Fruit fly (Drosophila melanogaster) whole organism, prepupa: Measurements from ENCODE around the gene Mcm3.

Experiments used
- Blimp-1 ChIP-seq: fragments of 200-800 bp; sonication (Bioruptor generic); optimal IDR thresholded peaks from 3 replicates; lab custom pipeline; 2017; ENCODE audit warnings: missing biosample characterization, missing genetic modification characterization, mild to moderate bottlenecking, moderate library complexity, missing genetic modification reagents
- CG11762 ChIP-seq: fragments of 200-800 bp; sonication (Bioruptor generic); optimal IDR thresholded peaks from 3 replicates; lab custom pipeline; 2016; ENCODE audit warnings: missing biosample characterization, missing genetic modification characterization; ENCODE audit not compliant: insufficient read depth
- CG15336 ChIP-seq: fragments of 200-800 bp; sonication (Bioruptor generic); IDR thresholded peaks from 2 replicates; pipeline ENCODE4 v1.3.6; 2022; ENCODE audit warnings: missing biosample characterization, missing genetic modification characterization
- CG16779 ChIP-seq: fragments of 200-800 bp; sonication (Bioruptor generic); optimal IDR thresholded peaks from 3 replicates; lab custom pipeline; 2017; ENCODE audit warnings: missing biosample characterization, mild to moderate bottlenecking, missing genetic modification characterization
- CG3919 ChIP-seq: fragments of 200-800 bp; sonication (Bioruptor generic); optimal IDR thresholded peaks from 3 replicates; lab custom pipeline; 2016; ENCODE audit warnings: missing biosample characterization, missing genetic modification characterization
- Eip93F ChIP-seq: fragments of 200-800 bp; sonication (Bioruptor generic); optimal IDR thresholded peaks from 2 replicates; lab custom pipeline; 2016; ENCODE audit warnings: missing biosample characterization, mild to moderate bottlenecking, missing genetic modification characterization
- Smox ChIP-seq: fragments of 200-800 bp; sonication (Bioruptor generic); optimal IDR thresholded peaks from 3 replicates; lab custom pipeline; 2016; ENCODE audit warnings: missing biosample characterization, missing genetic modification characterization
- Sox102F ChIP-seq: fragments of 200-800 bp; sonication (Bioruptor generic); optimal IDR thresholded peaks from 2 replicates; lab custom pipeline; 2016; ENCODE audit warnings: missing biosample characterization, mild to moderate bottlenecking, missing genetic modification characterization
- svp ChIP-seq: fragments of 200-800 bp; sonication (Bioruptor generic); peaks from one replicate; lab custom pipeline; 2016; ENCODE audit warnings: missing biosample characterization, missing genetic modification characterization

dm6 chrX:5311838-5312339 is 11.8 kb upstream of the Mcm3 start, which contains the start of the genes TrxT and dhd:
- TF ChIP-seq Sox102F (GFP tag; lab: Kevin White, UChicago) (no peak), Eip93F (GFP tag; lab: Kevin White, UChicago) (no peak), CG3919 (GFP tag; lab: Kevin White, UChicago) (peak; percentile 59), Smox (GFP tag; lab: Kevin White, UChicago) (no peak), Blimp-1 (no peak), svp (GFP tag; lab: Kevin White, UChicago) (no peak), CG16779 (tag; lab: Kevin White, UChicago) (no peak), CG11762 (GFP tag; lab: Kevin White, UChicago) (no peak), CG15336 (GFP tag; lab: Robert Waterston, UW) (no peak)
